Worm (Caenorhabditis elegans): Measurements from ENCODE around the gene arcp-1.

DNA sequence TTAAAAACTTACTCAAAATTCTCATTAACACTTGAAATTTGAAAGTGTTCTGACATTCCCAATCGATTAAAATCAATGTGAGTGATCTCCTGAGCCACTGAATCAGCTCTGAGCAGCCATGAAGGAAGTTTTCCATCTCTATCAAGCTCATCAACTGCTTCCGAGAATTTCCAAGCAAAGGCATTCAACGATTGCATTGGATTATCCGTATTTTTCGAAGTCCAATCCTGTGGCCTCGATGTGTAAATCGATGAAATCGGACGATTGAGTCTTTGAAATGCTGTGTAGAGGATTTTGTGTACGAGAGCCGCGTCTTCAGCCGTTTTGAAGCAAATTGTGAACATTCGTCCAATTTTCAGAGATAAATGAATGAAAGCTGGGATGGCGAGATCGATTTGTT is 36.7 kb upstream of the arcp-1 start:
- no peak for TF ChIP-seq lin-15B (tag; optimal IDR thresholded peaks at IDR 0.05)
- no peak for TF ChIP-seq sox-4 (tag; optimal IDR thresholded peaks at IDR 0.05)
- no peak for TF ChIP-seq rnt-1 (tag; optimal IDR thresholded peaks at IDR 0.05)
- TF ChIP-seq ztf-11 (tag; optimal IDR thresholded peaks at IDR 0.05) = no peak
- no peak for TF ChIP-seq elt-3 (tag; optimal IDR thresholded peaks at IDR 0.05)
- no peak for TF ChIP-seq elt-2 (tag; optimal IDR thresholded peaks at IDR 0.05)
- no peak for TF ChIP-seq fos-1 (tag; optimal IDR thresholded peaks at IDR 0.05)
- no peak for TF ChIP-seq nhr-77 (tag; optimal IDR thresholded peaks at IDR 0.05)
- no peak for TF ChIP-seq nhr-71 (tag; optimal IDR thresholded peaks at IDR 0.05)
- no peak for TF ChIP-seq nhr-237 (tag; optimal IDR thresholded peaks at IDR 0.05)
- TF ChIP-seq ama-1 (optimal IDR thresholded peaks at IDR 0.05) = no peak
- no peak for TF ChIP-seq jun-1 (tag; optimal IDR thresholded peaks at IDR 0.05)
- TF ChIP-seq lir-3 (tag; optimal IDR thresholded peaks at IDR 0.05; ENCODE audit: poor library complexity) = no peak
